Worm (Caenorhabditis elegans): Measurements from ENCODE around the gene cct-8.

- TF ChIP-seq pha-4 (tag; optimal IDR thresholded peaks at IDR 0.05): no peak
- TF ChIP-seq Y67H2A.10 (GFP tag; conservative IDR thresholded peaks at IDR 0.05): no peak
- TF ChIP-seq T26A5.8 (tag; optimal IDR thresholded peaks at IDR 0.05): no peak
- no peak for TF ChIP-seq K11D2.4 (GFP tag; IDR thresholded peaks at IDR 0.05)
- no peak for TF ChIP-seq K12H6.12 (tag; optimal IDR thresholded peaks at IDR 0.05)
Measured at ce11 chrIV:1113638-1114037, 19.9 kb upstream of the cct-8 start, which contains the start of gene srx-14.

All from whole organism, young adult.